Worm (Caenorhabditis elegans): ENCODE results near the gene srb-3.

srb-3 gene

ce11 chrII:5195504-5195903 is 28.9 kb upstream of the srb-3 start, which contains the start of gene C34F11.5:
Gene C34F11.5 (plus strand): TSS chrII:5195804.
- TF ChIP-seq ref-2 (tag; optimal IDR thresholded peaks at IDR 0.05) = no peak
- TF ChIP-seq ceh-6 (GFP tag; optimal IDR thresholded peaks at IDR 0.05) = no peak
- no peak for TF ChIP-seq unc-55 (GFP tag; optimal IDR thresholded peaks at IDR 0.05)
- no peak for TF ChIP-seq F13H6.1 (tag; optimal IDR thresholded peaks at IDR 0.05)
- TF ChIP-seq lin-11 (tag; optimal IDR thresholded peaks at IDR 0.05) = no peak
- no peak for TF ChIP-seq hlh-30 (tag; optimal IDR thresholded peaks at IDR 0.05; ENCODE audit: insufficient read depth)
- TF ChIP-seq ceh-48 (tag; optimal IDR thresholded peaks at IDR 0.05) = no peak
- no peak for TF ChIP-seq T23F11.4 (GFP tag; optimal IDR thresholded peaks at IDR 0.05)
- TF ChIP-seq ceh-45 (GFP tag; IDR thresholded peaks at IDR 0.05) = no peak
- no peak for TF ChIP-seq ahr-1 (tag; optimal IDR thresholded peaks at IDR 0.05)
- no peak for TF ChIP-seq C38D4.7 (GFP tag; optimal IDR thresholded peaks at IDR 0.05)
- no peak for TF ChIP-seq lim-6 (tag; optimal IDR thresholded peaks at IDR 0.05)
- no peak for TF ChIP-seq mec-3 (tag; optimal IDR thresholded peaks at IDR 0.05; ENCODE audit: borderline replicate concordance)
- TF ChIP-seq odd-2 (tag; optimal IDR thresholded peaks at IDR 0.05) = no peak
- TF ChIP-seq sox-2 (GFP tag; IDR thresholded peaks at IDR 0.05) = no peak
- TF ChIP-seq eyg-1 (tag; optimal IDR thresholded peaks at IDR 0.05) = no peak

ce11 chrII:5194066-5194465 is 27.4 kb upstream of the srb-3 start, which contains the start of gene msp-49:
Gene msp-49 (plus strand): TSS chrII:5194366.
- TF ChIP-seq elt-2 (tag; optimal IDR thresholded peaks at IDR 0.05) (no peak), ceh-2 (tag; optimal IDR thresholded peaks at IDR 0.05) (no peak), madf-2 (tag; optimal IDR thresholded peaks at IDR 0.05) (no peak), fax-1 (tag; optimal IDR thresholded peaks at IDR 0.05) (no peak), lim-6 (tag; optimal IDR thresholded peaks at IDR 0.05) (no peak), pqm-1 (tag; optimal IDR thresholded peaks at IDR 0.05) (no peak), rnt-1 (tag; optimal IDR thresholded peaks at IDR 0.05) (no peak), ama-1 (optimal IDR thresholded peaks at IDR 0.05) (no peak), hlh-6 (tag; optimal IDR thresholded peaks at IDR 0.05) (no peak), C38D4.7 (GFP tag; optimal IDR thresholded peaks at IDR 0.05) (no peak), ceh-24 (tag; optimal IDR thresholded peaks at IDR 0.05) (no peak), nhr-232 (tag; optimal IDR thresholded peaks at IDR 0.05) (no peak), mec-3 (tag; optimal IDR thresholded peaks at IDR 0.05; ENCODE audit: borderline replicate concordance) (no peak), ceh-18 (tag; optimal IDR thresholded peaks at IDR 0.05) (no peak), pha-4 (tag; optimal IDR thresholded peaks at IDR 0.05) (no peak)

ce11 chrII:5191766-5192165 is 25.1 kb upstream of the srb-3 start:
- TF ChIP-seq elt-2 (tag; optimal IDR thresholded peaks at IDR 0.05) (peak; percentile 71), ceh-14 (tag; optimal IDR thresholded peaks at IDR 0.05) (no peak)

- TF ChIP-seq ceh-6 (GFP tag; optimal IDR thresholded peaks at IDR 0.05) (no peak), ceh-34 (tag; optimal IDR thresholded peaks at IDR 0.05) (no peak), ama-1 (optimal IDR thresholded peaks at IDR 0.05) (no peak), fax-1 (tag; optimal IDR thresholded peaks at IDR 0.05) (no peak), ceh-31 (tag; optimal IDR thresholded peaks at IDR 0.05) (no peak), hlh-15 (tag; optimal IDR thresholded peaks at IDR 0.05) (no peak), hlh-13 (GFP tag; optimal IDR thresholded peaks at IDR 0.05) (no peak), ceh-22 (tag; optimal IDR thresholded peaks at IDR 0.05) (no peak), che-1 (tag; optimal IDR thresholded peaks at IDR 0.05) (no peak), pha-4 (tag; optimal IDR thresholded peaks at IDR 0.05) (no peak), ceh-18 (tag; optimal IDR thresholded peaks at IDR 0.05) (no peak), pat-9 (tag; optimal IDR thresholded peaks at IDR 0.05) (no peak), tbx-2 (tag; optimal IDR thresholded peaks at IDR 0.05) (no peak), lin-11 (tag; optimal IDR thresholded peaks at IDR 0.05) (no peak), unc-86 (tag; optimal IDR thresholded peaks at IDR 0.05) (no peak)
These were observed 21.3 kb upstream of the srb-3 start for ce11 chrII:5187934-5188333.

All from whole organism, late embryonic.